Comparison of ENCODE assay signal across 5 fruit fly cellular contexts in the genomic region with DNA sequence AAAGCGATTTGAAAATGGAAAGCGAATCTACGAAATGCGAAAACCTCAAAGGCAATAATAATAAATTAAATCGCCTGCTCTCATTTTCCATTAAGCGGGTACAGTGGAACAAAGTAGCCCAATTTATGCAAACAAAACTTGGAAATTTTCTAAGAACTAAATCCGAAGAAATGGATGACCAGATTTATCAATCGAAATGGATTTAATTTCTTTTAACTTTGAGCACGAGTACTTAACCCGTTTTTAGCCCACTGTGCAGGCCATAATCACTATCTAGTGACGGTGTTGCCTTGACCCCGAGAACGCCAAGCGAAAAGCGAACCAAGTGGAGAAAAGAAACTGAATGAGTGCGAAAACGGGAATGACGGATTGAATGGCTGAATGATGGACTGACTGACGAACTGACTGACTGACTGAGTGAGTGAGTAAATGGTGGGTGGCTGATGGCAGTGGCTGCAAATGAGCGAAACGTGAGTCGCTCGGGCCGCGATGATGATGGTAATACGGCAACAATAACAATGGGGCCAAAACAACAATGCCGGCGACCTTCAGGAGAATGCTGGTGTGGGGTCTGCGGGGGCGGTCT.
TF ChIP-seq lines count a peak whose summit lies in the region.

No protein-coding gene starts in this region.

TF ChIP-seq in whole organism, adult, 20 proteins besides CTCF, POLR2A, EP300 and RAD21 (continued from another document):
- TF ChIP-seq toe (GFP tag; optimal IDR thresholded peaks at IDR 0.05; lab: Kevin White, UChicago) (peak; percentile 51), Clk (GFP tag; optimal IDR thresholded peaks at IDR 0.05; lab: Kevin White, UChicago) (peak; percentile 41), CG7045 (GFP tag; optimal IDR thresholded peaks at IDR 0.05; lab: Kevin White, UChicago) (peak; percentile 41)

TF ChIP-seq in whole organism, embryonic, 481 proteins besides CTCF, POLR2A, EP300 and RAD21 (continued from another document and continues in another):
- no peak for TF ChIP-seq Optix (GFP tag; IDR thresholded peaks at IDR 0.05; lab: Robert Waterston, UW)
- peak; percentile 53; the same call in 1 of the 2 replicates for TF ChIP-seq CG17328 (GFP tag; IDR thresholded peaks at IDR 0.05; lab: Robert Waterston, UW)
- no peak for TF ChIP-seq salm (tag; optimal IDR thresholded peaks at IDR 0.05; lab: Kevin White, UChicago)
- TF ChIP-seq CG13287 (GFP tag; IDR thresholded peaks at IDR 0.05; lab: Robert Waterston, UW; ENCODE audit: partially characterized antibody) = no peak
- TF ChIP-seq pfk (GFP tag; optimal IDR thresholded peaks at IDR 0.05; lab: Kevin White, UChicago) = no peak
- TF ChIP-seq CG5245 (GFP tag; optimal IDR thresholded peaks at IDR 0.05; lab: Kevin White, UChicago) = no peak
- TF ChIP-seq CG17361 (GFP tag; IDR thresholded peaks at IDR 0.05; lab: Robert Waterston, UW) = no peak
- TF ChIP-seq CG12219 (GFP tag; optimal IDR thresholded peaks at IDR 0.05; lab: Kevin White, UChicago) = peak; percentile 16
- TF ChIP-seq Atf6 (GFP tag; IDR thresholded peaks at IDR 0.05; lab: Robert Waterston, UW) = peak; percentile 65
- no peak for TF ChIP-seq Nf-YB (GFP tag; optimal IDR thresholded peaks at IDR 0.05; lab: Kevin White, UChicago)
- TF ChIP-seq CG30403 (GFP tag; optimal IDR thresholded peaks at IDR 0.05; lab: Kevin White, UChicago) = peak; percentile 53
- no peak for TF ChIP-seq CG7271 (tag; optimal IDR thresholded peaks at IDR 0.05; lab: Kevin White, UChicago)
- TF ChIP-seq CG4854 (GFP tag; optimal IDR thresholded peaks at IDR 0.05; lab: Kevin White, UChicago) = no peak
- peak; percentile 60 for TF ChIP-seq CG6272 (GFP tag; IDR thresholded peaks at IDR 0.05; lab: Robert Waterston, UW)
- TF ChIP-seq jumu (GFP tag; optimal IDR thresholded peaks at IDR 0.05; lab: Kevin White, UChicago) = peak; percentile 8
- TF ChIP-seq pan (optimal IDR thresholded peaks at IDR 0.05; lab: Kevin White, UChicago) = no peak
- peak in 1 of 2 experiments; percentile 76 for TF ChIP-seq pan (GFP tag; optimal IDR thresholded peaks at IDR 0.05 in 1 of 2, IDR thresholded peaks at IDR 0.05 in 1 of 2)
- no peak for TF ChIP-seq z (GFP tag; IDR thresholded peaks at IDR 0.05; lab: Robert Waterston, UW)
- TF ChIP-seq Bgb (GFP tag; IDR thresholded peaks at IDR 0.05; lab: Robert Waterston, UW; ENCODE audit: partially characterized antibody) = no peak
- no peak for TF ChIP-seq Lim3 (GFP tag; IDR thresholded peaks at IDR 0.05; lab: Robert Waterston, UW)
- TF ChIP-seq CG2875 (GFP tag; optimal IDR thresholded peaks at IDR 0.05; lab: Kevin White, UChicago) = no peak
- no peak for TF ChIP-seq hth (optimal IDR thresholded peaks at IDR 0.05; lab: Kevin White, UChicago)
- TF ChIP-seq nom (GFP tag; optimal IDR thresholded peaks at IDR 0.05; lab: Kevin White, UChicago) = peak; percentile 45
- 0 out of 2 replicates have a peak, but pooled peaks have one; percentile 10 for TF ChIP-seq Adf1 (GFP tag; IDR thresholded peaks at IDR 0.05; lab: Robert Waterston, UW)
- peak; percentile 48; the same call in 1 of the 2 replicates for TF ChIP-seq E2f1 (GFP tag; IDR thresholded peaks at IDR 0.05; lab: Robert Waterston, UW)
- no peak for TF ChIP-seq Hr39 (optimal IDR thresholded peaks at IDR 0.05; lab: Kevin White, UChicago)
- no peak for TF ChIP-seq CG31365 (tag; optimal IDR thresholded peaks at IDR 0.05; lab: Kevin White, UChicago)
- peak; percentile 8; the same call in 1 of the 2 replicates for TF ChIP-seq CG17612 (GFP tag; IDR thresholded peaks at IDR 0.05; lab: Robert Waterston, UW)
- TF ChIP-seq row (GFP tag; IDR thresholded peaks at IDR 0.05; lab: Robert Waterston, UW) = peak; percentile 68; the same call in 2 of the 3 replicates

TF ChIP-seq in whole organism, prepupa, 60 proteins besides CTCF, POLR2A, EP300 and RAD21 (continued from another document and continues in another):
- TF ChIP-seq dsx (GFP tag; optimal IDR thresholded peaks at IDR 0.05; lab: Kevin White, UChicago; ENCODE audit: poor library complexity, severe bottlenecking) (peak; percentile 78), Eip75B (GFP tag; optimal IDR thresholded peaks at IDR 0.05; lab: Kevin White, UChicago) (peak; percentile 94), CG11762 (GFP tag; optimal IDR thresholded peaks at IDR 0.05; lab: Kevin White, UChicago; ENCODE audit: insufficient read depth) (peak; percentile 81), Blimp-1 (GFP tag; optimal IDR thresholded peaks at IDR 0.05; lab: Kevin White, UChicago) (no peak), Gug (GFP tag; IDR thresholded peaks at IDR 0.05; lab: Robert Waterston, UW) (peak; percentile 82), Ets21C (GFP tag; optimal IDR thresholded peaks at IDR 0.05; lab: Kevin White, UChicago) (peak; percentile 61), Sox15 (GFP tag; optimal IDR thresholded peaks at IDR 0.05; lab: Kevin White, UChicago) (peak; percentile 71), Eip78C (GFP tag; lab: Kevin White, UChicago) (peak; percentile 97), CG11294 (GFP tag; IDR thresholded peaks at IDR 0.05; lab: Robert Waterston, UW) (peak; percentile 73), Sox102F (GFP tag; optimal IDR thresholded peaks at IDR 0.05; lab: Kevin White, UChicago) (peak; percentile 74), pdm3 (GFP tag; optimal IDR thresholded peaks at IDR 0.05; lab: Kevin White, UChicago) (peak; percentile 91), fd85E (GFP tag; optimal IDR thresholded peaks at IDR 0.05; lab: Kevin White, UChicago) (peak; percentile 25), topi (GFP tag; optimal IDR thresholded peaks at IDR 0.05; lab: Kevin White, UChicago) (peak; percentile 70), vri (GFP tag; optimal IDR thresholded peaks at IDR 0.05; lab: Kevin White, UChicago) (peak; percentile 62), CG8319 (GFP tag; optimal IDR thresholded peaks at IDR 0.05; lab: Kevin White, UChicago) (peak; percentile 80), esn (GFP tag; optimal IDR thresholded peaks at IDR 0.05; lab: Kevin White, UChicago) (peak; percentile 75), CG6163 (GFP tag; IDR thresholded peaks at IDR 0.05; lab: Robert Waterston, UW) (peak; percentile 96), CG32006 (GFP tag; optimal IDR thresholded peaks at IDR 0.05; lab: Kevin White, UChicago) (peak; percentile 87), CG6792 (GFP tag; optimal IDR thresholded peaks at IDR 0.05; lab: Kevin White, UChicago) (peak; percentile 88), achi (GFP tag; optimal IDR thresholded peaks at IDR 0.05; lab: Kevin White, UChicago) (peak; percentile 89), Hr39 (GFP tag; optimal IDR thresholded peaks at IDR 0.05; lab: Kevin White, UChicago) (peak; percentile 77), CG34406 (GFP tag; optimal IDR thresholded peaks at IDR 0.05; lab: Kevin White, UChicago) (peak; percentile 87), CG3919 (GFP tag; optimal IDR thresholded peaks at IDR 0.05; lab: Kevin White, UChicago) (peak; percentile 84), Hr4 (GFP tag; optimal IDR thresholded peaks at IDR 0.05; lab: Kevin White, UChicago) (peak; percentile 86), CG3032 (tag; optimal IDR thresholded peaks at IDR 0.05; lab: Kevin White, UChicago) (peak; percentile 89), acj6 (GFP tag; optimal IDR thresholded peaks at IDR 0.05; lab: Kevin White, UChicago) (peak; percentile 90), CG4318 (GFP tag; optimal IDR thresholded peaks at IDR 0.05; lab: Kevin White, UChicago) (peak; percentile 69), spab (GFP tag; optimal IDR thresholded peaks at IDR 0.05; lab: Kevin White, UChicago) (peak; percentile 88), net (GFP tag; optimal IDR thresholded peaks at IDR 0.05; lab: Kevin White, UChicago) (peak; percentile 88), CG7368 (GFP tag; optimal IDR thresholded peaks at IDR 0.05; lab: Kevin White, UChicago) (peak; percentile 72), CG15336 (GFP tag; IDR thresholded peaks at IDR 0.05; lab: Robert Waterston, UW) (peak; percentile 86)

TF ChIP-seq in whole organism, pupa, 21 proteins besides CTCF, POLR2A, EP300 and RAD21 (continued from another document):
- TF ChIP-seq CG10348 (GFP tag; IDR thresholded peaks at IDR 0.05; lab: Robert Waterston, UW) = peak; percentile 58
- peak; percentile 59 for TF ChIP-seq D1 (tag; optimal IDR thresholded peaks at IDR 0.05; lab: Kevin White, UChicago)
TF ChIP-seq in whole organism, pupa: peak in this region for 21.

TF ChIP-seq in whole organism, wandering third instar larva, 38 proteins besides CTCF, POLR2A, EP300 and RAD21 (continued from another document):
- TF ChIP-seq rgr (GFP tag; optimal IDR thresholded peaks at IDR 0.05; lab: Kevin White, UChicago) (peak; percentile 70), Sp1 (GFP tag; optimal IDR thresholded peaks at IDR 0.05; lab: Kevin White, UChicago) (peak; percentile 2), ey (GFP tag; optimal IDR thresholded peaks at IDR 0.05; lab: Kevin White, UChicago) (peak; percentile 60)
